Worm (Caenorhabditis elegans): ENCODE measurements around the gene Y43F4B.10.

DNA sequence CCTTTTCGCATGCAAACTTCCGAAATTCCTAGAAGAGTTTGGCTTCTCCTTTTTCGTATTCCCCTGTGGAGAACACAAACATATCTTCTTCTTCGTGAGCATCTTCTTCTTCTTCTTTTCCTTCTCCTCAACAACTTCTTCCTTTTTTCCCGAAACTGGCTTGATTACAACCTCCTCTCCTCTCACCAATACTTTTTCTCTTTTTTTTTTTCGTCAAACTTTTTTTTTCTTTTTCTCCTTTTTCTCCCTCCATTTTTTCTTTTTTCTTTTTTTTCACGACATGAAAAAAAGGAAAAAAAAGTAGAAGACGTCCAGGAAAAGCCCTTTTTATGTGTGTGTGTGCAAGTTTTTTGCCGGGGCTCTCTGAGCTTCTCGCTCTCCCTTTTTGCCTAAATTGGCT is 43.0 kb upstream of the Y43F4B.10 start:
- no peak for TF ChIP-seq hlh-8 (tag; optimal IDR thresholded peaks at IDR 0.05)
- no peak for TF ChIP-seq ama-1 (optimal IDR thresholded peaks at IDR 0.05)
- TF ChIP-seq gmeb-2 (tag; optimal IDR thresholded peaks at IDR 0.05) = no peak
- TF ChIP-seq K09A11.1 (tag; optimal IDR thresholded peaks at IDR 0.05; ENCODE audit: insufficient read depth) = no peak
- TF ChIP-seq rnt-1 (tag; optimal IDR thresholded peaks at IDR 0.05) = no peak
- no peak for TF ChIP-seq sox-4 (tag; optimal IDR thresholded peaks at IDR 0.05)
- TF ChIP-seq madf-2 (tag; optimal IDR thresholded peaks at IDR 0.05) = no peak
